Worm (Caenorhabditis elegans): ENCODE measurements around the gene let-653.

Gene let-653

DNA sequence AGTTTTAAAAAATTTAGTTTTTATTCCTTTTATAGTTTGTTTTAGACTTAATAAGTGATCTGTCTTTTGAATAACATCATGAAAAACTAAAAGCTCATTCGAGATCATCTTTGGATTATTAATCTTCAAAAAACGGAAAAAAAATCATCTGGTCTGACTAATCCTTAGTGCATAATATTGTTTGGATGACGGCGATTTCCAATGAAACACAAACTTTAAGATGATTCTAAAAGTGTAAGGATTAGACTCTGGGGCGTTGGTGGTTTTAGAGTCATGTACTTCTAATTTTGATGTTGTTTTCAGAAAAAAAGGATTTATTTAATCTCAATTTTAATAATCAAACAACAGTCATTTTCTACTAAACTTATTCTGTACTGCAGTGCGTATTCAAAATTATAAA is 7.9 kb downstream of the let-653 start:
- TF ChIP-seq pha-4 (tag; optimal IDR thresholded peaks at IDR 0.05) (no peak), M03D4.4 (tag; optimal IDR thresholded peaks at IDR 0.05) (no peak), unc-39 (tag; optimal IDR thresholded peaks at IDR 0.05) (no peak), nhr-28 (tag; optimal IDR thresholded peaks at IDR 0.05) (no peak), flh-1 (GFP tag; optimal IDR thresholded peaks at IDR 0.05) (no peak), ztf-11 (tag; optimal IDR thresholded peaks at IDR 0.05) (no peak), snpc-4 (tag; optimal IDR thresholded peaks at IDR 0.05) (no peak), nhr-2 (tag; optimal IDR thresholded peaks at IDR 0.05) (no peak), unc-120 (tag; optimal IDR thresholded peaks at IDR 0.05; ENCODE audit: poor library complexity, severe bottlenecking) (no peak), lin-32 (GFP tag; optimal IDR thresholded peaks at IDR 0.05) (no peak), lin-13 (tag; optimal IDR thresholded peaks at IDR 0.05) (no peak), sptf-1 (tag; optimal IDR thresholded peaks at IDR 0.05) (no peak), cnd-1 (tag; optimal IDR thresholded peaks at IDR 0.05) (no peak), drap-1 (GFP tag; optimal IDR thresholded peaks at IDR 0.05) (no peak), mep-1 (tag; optimal IDR thresholded peaks at IDR 0.05) (no peak)

DNA sequence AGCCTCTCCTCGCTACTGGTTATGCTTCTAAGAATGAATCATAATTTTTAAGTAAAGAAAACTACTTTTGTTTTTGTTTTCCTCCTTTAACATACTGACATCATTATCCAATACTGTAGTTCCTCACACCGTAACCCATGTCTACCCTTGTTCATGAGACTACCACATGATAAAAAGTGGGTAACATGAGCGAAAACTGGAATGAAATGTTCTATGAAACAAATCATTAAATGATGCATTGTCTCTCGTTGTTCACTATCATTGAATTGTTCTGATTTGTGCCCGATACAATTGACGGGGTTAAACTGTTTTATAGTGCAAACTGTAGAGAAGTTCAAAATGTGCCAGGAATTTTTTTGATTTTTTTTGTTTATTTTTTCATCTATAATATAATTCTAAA is 12.3 kb downstream of the let-653 start:
- no peak for TF ChIP-seq ham-2 (GFP tag; optimal IDR thresholded peaks at IDR 0.05)
- TF ChIP-seq elt-3 (tag; optimal IDR thresholded peaks at IDR 0.05) = no peak
- TF ChIP-seq lin-13 (tag; optimal IDR thresholded peaks at IDR 0.05) = no peak
- TF ChIP-seq bed-3 (GFP tag; optimal IDR thresholded peaks at IDR 0.05) = no peak
- no peak for TF ChIP-seq unc-62 (GFP tag; optimal IDR thresholded peaks at IDR 0.05)
- TF ChIP-seq nhr-237 (tag; optimal IDR thresholded peaks at IDR 0.05) = no peak
- TF ChIP-seq unc-39 (tag; optimal IDR thresholded peaks at IDR 0.05) = no peak
- no peak for TF ChIP-seq lin-32 (GFP tag; optimal IDR thresholded peaks at IDR 0.05)
- TF ChIP-seq elt-1 (tag; optimal IDR thresholded peaks at IDR 0.05; ENCODE audit: borderline replicate concordance, insufficient read depth) = no peak
- TF ChIP-seq unc-120 (tag; optimal IDR thresholded peaks at IDR 0.05; ENCODE audit: poor library complexity, severe bottlenecking) = no peak
- TF ChIP-seq ceh-83 (GFP tag; optimal IDR thresholded peaks at IDR 0.05) = no peak
- no peak for TF ChIP-seq M03D4.4 (tag; optimal IDR thresholded peaks at IDR 0.05)
- TF ChIP-seq ztf-11 (tag; optimal IDR thresholded peaks at IDR 0.05) = no peak
- no peak for TF ChIP-seq sem-2 (GFP tag; optimal IDR thresholded peaks at IDR 0.05)

DNA sequence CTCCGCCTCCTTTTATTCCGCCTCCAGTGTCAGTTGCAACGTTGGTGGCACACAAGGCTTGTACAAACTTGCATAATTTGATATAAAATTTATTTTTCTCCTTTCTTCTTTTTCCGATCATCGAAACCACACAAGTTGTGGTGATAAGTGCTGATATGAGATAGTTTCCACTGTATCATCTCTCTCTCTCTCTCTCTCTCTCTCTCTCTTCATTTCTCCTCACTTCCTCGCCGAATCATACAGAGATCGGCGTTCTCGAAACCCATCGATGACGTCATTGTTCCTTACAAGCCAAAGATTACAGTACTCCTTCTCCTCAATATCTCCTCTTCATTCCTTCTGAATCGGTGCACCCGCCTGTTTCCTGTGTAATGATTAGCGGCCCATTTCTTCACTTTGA is 13.9 kb downstream of the let-653 start, which contains the start of gene nhr-43:
TSS of gene nhr-43 (plus strand) at position 233 of the 400 bp plus-strand sequence.
- no peak for TF ChIP-seq tbx-8 (GFP tag; optimal IDR thresholded peaks at IDR 0.05)
- peak; percentile 12 for TF ChIP-seq ham-2 (GFP tag; optimal IDR thresholded peaks at IDR 0.05)

DNA sequence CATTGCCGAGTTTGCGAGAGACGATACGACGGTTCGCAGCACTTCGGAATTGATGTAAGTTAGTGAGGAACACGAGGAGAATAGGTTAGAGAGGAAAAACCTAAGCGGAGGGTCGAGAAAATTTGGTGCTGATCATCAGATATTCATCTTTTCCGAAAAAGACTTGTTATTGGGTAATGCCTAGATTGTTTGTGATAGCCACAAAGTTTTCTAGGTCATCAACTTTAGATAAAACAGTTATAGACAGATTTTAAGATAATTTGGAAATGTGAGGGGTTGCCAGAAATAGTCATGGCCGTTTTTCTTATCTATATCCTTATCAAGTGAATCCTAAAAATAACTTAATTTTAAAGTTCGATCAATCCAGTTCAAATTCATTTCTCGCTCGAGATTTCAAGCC is 15.0 kb downstream of the let-653 start:
- peak; percentile 66 for TF ChIP-seq elt-1 (tag; optimal IDR thresholded peaks at IDR 0.05; ENCODE audit: borderline replicate concordance, insufficient read depth)
- TF ChIP-seq unc-62 (GFP tag; optimal IDR thresholded peaks at IDR 0.05) = no peak

DNA sequence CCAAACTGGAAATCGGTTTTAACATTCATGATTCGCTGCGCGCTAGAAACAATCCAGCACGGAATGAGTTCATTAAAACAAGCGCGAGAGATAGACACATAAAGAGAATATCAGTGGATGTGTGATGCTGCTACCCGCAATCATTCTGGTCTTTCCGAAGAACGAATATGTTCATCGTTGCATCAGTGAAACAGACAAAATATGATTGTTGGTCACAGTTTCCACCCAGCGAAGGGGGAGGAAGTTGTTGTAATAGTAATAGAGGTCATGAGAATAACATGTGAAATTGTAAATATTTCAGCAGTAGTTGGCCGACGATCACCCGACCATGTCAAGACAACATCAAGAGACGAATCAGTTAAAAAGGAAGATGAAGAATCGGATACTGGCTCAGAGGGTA is 15.8 kb downstream of the let-653 start:
- no peak for TF ChIP-seq nhr-76 (tag; optimal IDR thresholded peaks at IDR 0.05)
- no peak for TF ChIP-seq hlh-1 (tag; optimal IDR thresholded peaks at IDR 0.05)
- no peak for TF ChIP-seq mls-2 (tag; optimal IDR thresholded peaks at IDR 0.05)
- TF ChIP-seq unc-120 (tag; optimal IDR thresholded peaks at IDR 0.05; ENCODE audit: poor library complexity, severe bottlenecking) = no peak
- no peak for TF ChIP-seq ceh-83 (GFP tag; optimal IDR thresholded peaks at IDR 0.05)
- TF ChIP-seq ceh-39 (tag; optimal IDR thresholded peaks at IDR 0.05) = no peak
- TF ChIP-seq elt-1 (tag; optimal IDR thresholded peaks at IDR 0.05; ENCODE audit: borderline replicate concordance, insufficient read depth) = no peak
- no peak for TF ChIP-seq bed-3 (GFP tag; optimal IDR thresholded peaks at IDR 0.05)
- no peak for TF ChIP-seq tbx-8 (GFP tag; optimal IDR thresholded peaks at IDR 0.05)
- TF ChIP-seq nhr-28 (tag; optimal IDR thresholded peaks at IDR 0.05) = no peak
- no peak for TF ChIP-seq ham-2 (GFP tag; optimal IDR thresholded peaks at IDR 0.05)
- TF ChIP-seq ztf-11 (tag; optimal IDR thresholded peaks at IDR 0.05) = no peak
- no peak for TF ChIP-seq elt-3 (tag; optimal IDR thresholded peaks at IDR 0.05)
- no peak for TF ChIP-seq nhr-2 (tag; optimal IDR thresholded peaks at IDR 0.05)

DNA sequence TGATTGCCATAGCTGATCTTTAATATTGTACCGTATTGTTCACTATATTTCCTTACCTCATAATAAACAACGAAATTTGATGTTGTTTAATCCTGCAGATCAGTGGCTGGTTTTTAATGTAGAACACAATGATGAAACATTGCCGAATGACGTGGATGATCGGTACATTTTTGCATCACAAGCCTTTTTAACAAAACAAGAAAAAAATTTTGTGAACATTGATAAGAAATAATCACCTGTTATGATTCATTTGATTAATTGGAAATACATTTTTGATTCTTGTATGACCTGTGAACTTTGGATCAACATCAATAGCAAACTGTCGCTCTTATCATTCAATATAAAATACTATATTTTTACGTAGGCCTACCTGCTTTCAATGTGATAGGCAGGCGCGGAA is 17.4 kb downstream of the let-653 start:
- no peak for TF ChIP-seq bed-3 (GFP tag; optimal IDR thresholded peaks at IDR 0.05)
- no peak for TF ChIP-seq mep-1 (tag; optimal IDR thresholded peaks at IDR 0.05)
- no peak for TF ChIP-seq zip-8 (tag; optimal IDR thresholded peaks at IDR 0.05)
- TF ChIP-seq M03D4.4 (tag; optimal IDR thresholded peaks at IDR 0.05) = no peak
- TF ChIP-seq snpc-4 (tag; optimal IDR thresholded peaks at IDR 0.05) = no peak
- no peak for TF ChIP-seq nhr-237 (tag; optimal IDR thresholded peaks at IDR 0.05)
- TF ChIP-seq nhr-28 (tag; optimal IDR thresholded peaks at IDR 0.05) = no peak
- TF ChIP-seq ces-1 (GFP tag; optimal IDR thresholded peaks at IDR 0.05) = no peak
- no peak for TF ChIP-seq cnd-1 (tag; optimal IDR thresholded peaks at IDR 0.05)
- no peak for TF ChIP-seq lsy-2 (tag; optimal IDR thresholded peaks at IDR 0.05)
- TF ChIP-seq sem-2 (GFP tag; optimal IDR thresholded peaks at IDR 0.05) = no peak
- no peak for TF ChIP-seq drap-1 (GFP tag; optimal IDR thresholded peaks at IDR 0.05)
